Worm (Caenorhabditis elegans) whole organism, mixed stage, embryonic: ENCODE results near the gene abu-12.

Source experiments
- bed-3 ChIP-seq: fragments of 200-800 bp; sonication (Bioruptor generic); optimal IDR thresholded peaks from 3 replicates; lab custom pipeline; 2018; ENCODE audit warnings: mild to moderate bottlenecking, missing genetic modification characterization, moderate library complexity, missing compliant biosample characterization
- blmp-1 ChIP-seq: fragments of 150-350 bp; optimal IDR thresholded peaks from 2 replicates; lab custom pipeline; 2014; ENCODE audit warnings: missing biosample characterization, missing genetic modification characterization
- ceh-39 ChIP-seq: fragments of 150-350 bp; optimal IDR thresholded peaks from 2 replicates; lab custom pipeline; 2014; ENCODE audit warnings: missing biosample characterization, missing genetic modification characterization
- ces-1 ChIP-seq: fragments of 150-350 bp; optimal IDR thresholded peaks from 2 replicates; lab custom pipeline; 2014; ENCODE audit warnings: missing biosample characterization, missing genetic modification reagents, missing genetic modification characterization
- cnd-1 ChIP-seq: fragments of 200-800 bp; sonication (Bioruptor generic); optimal IDR thresholded peaks from 2 replicates; lab custom pipeline; 2018; ENCODE audit warnings: mild to moderate bottlenecking, missing genetic modification characterization, missing compliant biosample characterization
- drap-1 ChIP-seq: fragments of 200-800 bp; sonication (Bioruptor generic); optimal IDR thresholded peaks from 3 replicates; lab custom pipeline; 2018; ENCODE audit warnings: mild to moderate bottlenecking, missing genetic modification characterization, missing compliant biosample characterization
- elt-1 ChIP-seq: sonication (generic microtip); optimal IDR thresholded peaks from 2 replicates; lab custom pipeline; 2017; ENCODE audit warnings: missing genetic modification characterization, mild to moderate bottlenecking, missing compliant biosample characterization, antibody characterized with exemption, moderate library complexity, borderline replicate concordance; ENCODE audit not compliant: insufficient read depth
- elt-3 ChIP-seq: fragments of 150-350 bp; optimal IDR thresholded peaks from 2 replicates; lab custom pipeline; 2014; ENCODE audit warnings: missing biosample characterization, missing genetic modification characterization
- ham-2 ChIP-seq: fragments of 200-800 bp; sonication (Bioruptor generic); optimal IDR thresholded peaks from 2 replicates; lab custom pipeline; 2018; ENCODE audit warnings: mild to moderate bottlenecking, missing genetic modification characterization, missing compliant biosample characterization
- lin-32 ChIP-seq: fragments of 200-800 bp; sonication (Bioruptor generic); optimal IDR thresholded peaks from 2 replicates; lab custom pipeline; 2018; ENCODE audit warnings: mild to moderate bottlenecking, missing genetic modification characterization, missing compliant biosample characterization
- lsy-2 ChIP-seq: fragments of 150-350 bp; optimal IDR thresholded peaks from 2 replicates; lab custom pipeline; 2014; ENCODE audit warnings: missing biosample characterization, missing genetic modification characterization
- mab-5 ChIP-seq: fragments of 150-350 bp; optimal IDR thresholded peaks from 2 replicates; lab custom pipeline; 2014; ENCODE audit warnings: missing biosample characterization, missing genetic modification characterization
- mls-2 ChIP-seq: sonication (generic microtip); optimal IDR thresholded peaks from 2 replicates; lab custom pipeline; 2016; ENCODE audit warnings: mild to moderate bottlenecking, missing genetic modification characterization, moderate library complexity, missing compliant biosample characterization
- nhr-2 ChIP-seq: fragments of 150-350 bp; optimal IDR thresholded peaks from 2 replicates; lab custom pipeline; 2014; ENCODE audit warnings: missing biosample characterization, missing genetic modification characterization
- nhr-237 ChIP-seq: fragments of 150-350 bp; optimal IDR thresholded peaks from 2 replicates; lab custom pipeline; 2014; ENCODE audit warnings: missing biosample characterization, missing genetic modification characterization
- nhr-28 ChIP-seq: fragments of 150-350 bp; optimal IDR thresholded peaks from 2 replicates; lab custom pipeline; 2014; ENCODE audit warnings: missing biosample characterization, missing genetic modification characterization
- nhr-76 ChIP-seq: sonication (generic microtip); optimal IDR thresholded peaks from 2 replicates; lab custom pipeline; 2017; ENCODE audit warnings: missing biosample characterization, missing genetic modification characterization
- pha-4 ChIP-seq: fragments of 150-350 bp; optimal IDR thresholded peaks from 2 replicates; lab custom pipeline; 2018; ENCODE audit warnings: missing biosample characterization, missing genetic modification reagents, missing genetic modification characterization
- sem-2 ChIP-seq: fragments of 200-800 bp; sonication (Bioruptor generic); optimal IDR thresholded peaks from 2 replicates; lab custom pipeline; 2018; ENCODE audit warnings: mild to moderate bottlenecking, missing genetic modification characterization, missing compliant biosample characterization
- sptf-1 ChIP-seq: sonication (generic microtip); optimal IDR thresholded peaks from 2 replicates; lab custom pipeline; 2017; ENCODE audit warnings: mild to moderate bottlenecking, missing genetic modification characterization, moderate library complexity, missing compliant biosample characterization
- tbx-8 ChIP-seq: fragments of 200-800 bp; sonication (Bioruptor generic); optimal IDR thresholded peaks from 2 replicates; lab custom pipeline; 2018; ENCODE audit warnings: mild to moderate bottlenecking, missing genetic modification characterization, moderate library complexity, missing compliant biosample characterization
- unc-39 ChIP-seq: fragments of 150-350 bp; optimal IDR thresholded peaks from 2 replicates; lab custom pipeline; 2014; ENCODE audit warnings: missing biosample characterization, missing genetic modification characterization
- unc-62 ChIP-seq: fragments of 150-350 bp; optimal IDR thresholded peaks from 2 replicates; lab custom pipeline; 2014; ENCODE audit warnings: missing biosample characterization, missing genetic modification reagents, missing genetic modification characterization
- zip-8 ChIP-seq: fragments of 150-350 bp; optimal IDR thresholded peaks from 2 replicates; lab custom pipeline; 2014; ENCODE audit warnings: missing biosample characterization, missing genetic modification characterization
- ztf-11 ChIP-seq: fragments of 150-350 bp; optimal IDR thresholded peaks from 2 replicates; lab custom pipeline; 2014; ENCODE audit warnings: missing biosample characterization, missing genetic modification characterization

Gene abu-12

ce11 chrX:404597-404996, 52.8 kb downstream of the abu-12 start, which contains the start of gene R04A9.1:
R04A9.1 (plus strand) TSS chrX:404897.
- TF ChIP-seq nhr-28 (tag; lab: Kevin White, UChicago) (no peak), zip-8 (tag; lab: Kevin White, UChicago) (no peak), nhr-237 (tag; lab: Kevin White, UChicago) (no peak), pha-4 (tag; lab: Kevin White, UChicago) (no peak), ceh-39 (no peak), tbx-8 (no peak), lin-32 (GFP tag; lab: Kevin White, UChicago) (no peak), elt-1 (tag; lab: Kevin White, UChicago) (no peak), unc-39 (tag; lab: Kevin White, UChicago) (no peak), sptf-1 (tag; lab: Kevin White, UChicago) (no peak), blmp-1 (tag; lab: Kevin White, UChicago) (no peak), sem-2 (GFP tag; lab: Kevin White, UChicago) (no peak), elt-3 (tag; lab: Kevin White, UChicago) (no peak), lsy-2 (tag; lab: Kevin White, UChicago) (no peak), unc-62 (GFP tag; lab: Kevin White, UChicago) (no peak), nhr-76 (tag; lab: Kevin White, UChicago) (no peak), ham-2 (no peak), drap-1 (GFP tag; lab: Kevin White, UChicago) (no peak), ztf-11 (tag; lab: Kevin White, UChicago) (no peak)

ce11 chrX:402951-403350, 54.5 kb downstream of the abu-12 start:
- no peak for TF ChIP-seq ztf-11 (tag; lab: Kevin White, UChicago)
- TF ChIP-seq mls-2 (tag; lab: Kevin White, UChicago) = no peak
- no peak for TF ChIP-seq unc-39 (tag; lab: Kevin White, UChicago)
- TF ChIP-seq ces-1 = no peak
- TF ChIP-seq cnd-1 = no peak
- no peak for TF ChIP-seq nhr-237 (tag; lab: Kevin White, UChicago)
- no peak for TF ChIP-seq bed-3 (GFP tag; lab: Kevin White, UChicago)
- no peak for TF ChIP-seq mab-5 (tag; lab: Kevin White, UChicago)
- TF ChIP-seq nhr-28 (tag; lab: Kevin White, UChicago) = no peak
- no peak for TF ChIP-seq tbx-8
- no peak for TF ChIP-seq drap-1 (GFP tag; lab: Kevin White, UChicago)
- TF ChIP-seq nhr-2 (tag; lab: Kevin White, UChicago) = no peak
- TF ChIP-seq, all 35 proteins: peak for 0
